Fruit fly (Drosophila melanogaster): ENCODE data around the gene TpnC73F.

TpnC73F gene

DNA sequence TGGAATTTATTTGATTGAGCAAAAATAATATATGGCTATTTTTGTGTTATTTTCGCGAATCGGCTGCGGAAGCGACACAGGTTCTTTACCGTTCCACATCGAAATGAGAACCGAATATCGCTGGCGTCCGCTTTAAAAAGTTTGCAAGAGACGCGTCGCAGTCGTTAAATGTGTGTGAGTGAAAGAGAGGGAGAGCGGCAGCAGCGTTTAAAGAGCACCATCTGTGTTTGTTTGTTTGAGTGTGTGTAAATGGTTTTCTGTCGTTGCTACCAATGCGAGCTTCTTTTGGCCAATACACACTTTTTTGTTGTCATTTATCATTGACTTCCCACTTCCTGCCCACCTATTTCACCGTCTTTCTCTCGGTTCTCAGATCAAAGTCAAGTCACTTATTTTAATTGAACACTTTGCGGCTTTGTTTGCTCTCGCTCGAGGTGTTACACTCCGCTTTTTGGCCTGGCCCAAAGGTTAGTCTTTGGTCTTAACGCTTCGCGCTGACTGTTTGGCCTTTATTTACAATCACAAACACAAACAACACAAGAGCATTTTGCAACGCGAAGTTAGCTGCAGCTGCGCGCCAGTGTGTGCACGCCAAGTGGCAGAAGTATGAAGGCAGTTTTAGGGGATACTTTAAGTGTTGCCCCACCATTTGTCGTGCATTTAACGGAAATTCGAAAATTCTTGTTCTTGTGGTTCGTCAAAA, 33.7 kb upstream of the TpnC73F start, which contains the start of gene CG3764 (continued):
- TF ChIP-seq CG6765 (GFP tag; optimal IDR thresholded peaks at IDR 0.05) (peak; percentile 89), Myb (GFP tag; optimal IDR thresholded peaks at IDR 0.05) (peak; percentile 100), ap (GFP tag; IDR thresholded peaks at IDR 0.05) (no peak), tup (GFP tag; optimal IDR thresholded peaks at IDR 0.05) (peak; percentile 33), repo (GFP tag; optimal IDR thresholded peaks at IDR 0.05) (peak; percentile 81), CG43689 (GFP tag; IDR thresholded peaks at IDR 0.05) (no peak), stwl (tag; optimal IDR thresholded peaks at IDR 0.05) (peak; percentile 88), HLHmδ (GFP tag; optimal IDR thresholded peaks at IDR 0.05) (peak; percentile 94), slou (GFP tag; optimal IDR thresholded peaks at IDR 0.05) (no peak), CG33557 (GFP tag; optimal IDR thresholded peaks at IDR 0.05) (peak; percentile 82), Opbp (GFP tag; IDR thresholded peaks at IDR 0.05; ENCODE audit: partially characterized antibody) (peak; percentile 100), bigmax (GFP tag; optimal IDR thresholded peaks at IDR 0.05) (peak; percentile 70), unc-4 (GFP tag; IDR thresholded peaks at IDR 0.05; ENCODE audit: partially characterized antibody) (peak; percentile 35), Lhr (GFP tag; optimal IDR thresholded peaks at IDR 0.05) (peak; percentile 91), CG7963 (GFP tag; IDR thresholded peaks at IDR 0.05; ENCODE audit: partially characterized antibody) (no peak), Ets97D (GFP tag; optimal IDR thresholded peaks at IDR 0.05) (peak; percentile 98), ham (GFP tag; IDR thresholded peaks at IDR 0.05) (no peak), scrt (GFP tag; optimal IDR thresholded peaks at IDR 0.05) (peak; percentile 73), Spps (tag; optimal IDR thresholded peaks at IDR 0.05) (peak; percentile 44), pum (GFP tag; optimal IDR thresholded peaks at IDR 0.05) (peak; percentile 46), CG14014 (GFP tag; IDR thresholded peaks at IDR 0.05) (peak; percentile 71; the same call in 1 of the 2 replicates), fd64A (GFP tag; optimal IDR thresholded peaks at IDR 0.05) (peak; percentile 91), HLH3B (GFP tag; IDR thresholded peaks at IDR 0.05) (peak; percentile 58; the same call in 1 of the 2 replicates), CG8944 (GFP tag; optimal IDR thresholded peaks at IDR 0.05) (peak; percentile 50), tx (GFP tag; optimal IDR thresholded peaks at IDR 0.05) (peak; percentile 47), CG31224 (GFP tag; IDR thresholded peaks at IDR 0.05) (peak; percentile 29; the same call in 1 of the 2 replicates), CG9437 (GFP tag; optimal IDR thresholded peaks at IDR 0.05) (no peak), Vsx1 (GFP tag; optimal IDR thresholded peaks at IDR 0.05) (peak; percentile 72), fd102C (GFP tag; optimal IDR thresholded peaks at IDR 0.05) (peak; percentile 86), CG12744 (GFP tag; optimal IDR thresholded peaks at IDR 0.05) (peak; percentile 20), CG12155 (GFP tag; optimal IDR thresholded peaks at IDR 0.05) (no peak), aop (GFP tag; IDR thresholded peaks at IDR 0.05) (peak; percentile 55; the same call in 1 of the 2 replicates), Dfd (GFP tag; optimal IDR thresholded peaks at IDR 0.05) (no peak), usp (GFP tag; optimal IDR thresholded peaks at IDR 0.05) (no peak), schlank (tag; optimal IDR thresholded peaks at IDR 0.05) (peak; percentile 78), Tbp (GFP tag; optimal IDR thresholded peaks at IDR 0.05) (no peak), Dip2 (GFP tag; IDR thresholded peaks at IDR 0.05) (no peak), CG3163 (GFP tag; optimal IDR thresholded peaks at IDR 0.05) (peak; percentile 98), MESR4 (GFP tag; optimal IDR thresholded peaks at IDR 0.05) (peak; percentile 77), Adf1 (GFP tag; IDR thresholded peaks at IDR 0.05) (peak; percentile 48), CG1024 (GFP tag; IDR thresholded peaks at IDR 0.05) (peak; percentile 68; the same call in 1 of the 2 replicates), cwo (GFP tag; optimal IDR thresholded peaks at IDR 0.05) (peak; percentile 30), CG7372 (GFP tag; IDR thresholded peaks at IDR 0.05) (peak; percentile 31; the same call in 1 of the 2 replicates), az2 (GFP tag; optimal IDR thresholded peaks at IDR 0.05) (peak; percentile 33), pros (GFP tag; optimal IDR thresholded peaks at IDR 0.05) (peak; percentile 49), inv (GFP tag; IDR thresholded peaks at IDR 0.05; ENCODE audit: partially characterized antibody) (no peak), btn (GFP tag; optimal IDR thresholded peaks at IDR 0.05) (peak; percentile 77), NFAT (GFP tag; IDR thresholded peaks at IDR 0.05) (0 out of 2 replicates have a peak, but pooled peaks have one; percentile 6), CG7839 (tag; optimal IDR thresholded peaks at IDR 0.05) (peak; percentile 58)
